Fruit fly (Drosophila melanogaster) whole organism, embryonic: ENCODE data around the gene RpL34b.
A peak's percentile ranks its signal among the peaks of the same experiment; 100 is the strongest.

ENCODE experiments used
- Antp ChIP-seq: fragments of 200-800 bp; sonication (Bioruptor generic); optimal IDR thresholded peaks from 3 replicates; lab custom pipeline; 2016; ENCODE audit warnings: missing biosample characterization, missing genetic modification characterization
- Atf-2 ChIP-seq: fragments of 200-800 bp; sonication (Bioruptor generic); optimal IDR thresholded peaks from 2 replicates; lab custom pipeline; 2016; ENCODE audit warnings: missing biosample characterization, missing genetic modification characterization
- CG10274 ChIP-seq: fragments of 200-800 bp; sonication (Bioruptor generic); optimal IDR thresholded peaks from 3 replicates; lab custom pipeline; 2017; ENCODE audit warnings: missing biosample characterization, mild to moderate bottlenecking, missing genetic modification characterization
- CG10543 ChIP-seq: fragments of 200-800 bp; sonication (Bioruptor generic); optimal IDR thresholded peaks from 3 replicates; lab custom pipeline; 2017; ENCODE audit warnings: missing biosample characterization, mild to moderate bottlenecking, missing genetic modification characterization, moderate library complexity
- CG10565 ChIP-seq: fragments of 200-800 bp; sonication (Bioruptor generic); optimal IDR thresholded peaks from 3 replicates; lab custom pipeline; 2016; ENCODE audit warnings: missing biosample characterization, mild to moderate bottlenecking, missing genetic modification characterization
- CG10654 ChIP-seq: fragments of 200-800 bp; sonication (Bioruptor generic); optimal IDR thresholded peaks from 2 replicates; lab custom pipeline; 2016; ENCODE audit warnings: missing biosample characterization, missing genetic modification characterization
- CG11093 ChIP-seq: fragments of 200-800 bp; sonication (Bioruptor generic); IDR thresholded peaks from 3 replicates; pipeline ENCODE4 v1.3.6; 2022; ENCODE audit warnings: missing biosample characterization, missing genetic modification characterization
- CG11398 ChIP-seq: fragments of 200-800 bp; sonication (Bioruptor generic); optimal IDR thresholded peaks from 2 replicates; lab custom pipeline; 2016; ENCODE audit warnings: missing biosample characterization, missing genetic modification characterization
- CG11504 ChIP-seq: fragments of 200-800 bp; sonication (Bioruptor generic); optimal IDR thresholded peaks from 3 replicates; lab custom pipeline; 2019; ENCODE audit warnings: missing biosample characterization, mild to moderate bottlenecking, missing genetic modification characterization, moderate library complexity
- CG11696 ChIP-seq: fragments of 200-800 bp; sonication (Bioruptor generic); IDR thresholded peaks from 2 replicates; pipeline ENCODE4 v1.3.6; 2022; ENCODE audit warnings: missing biosample characterization, missing genetic modification characterization
- CG11723 ChIP-seq: fragments of 200-800 bp; sonication (Bioruptor generic); optimal IDR thresholded peaks from 2 replicates; lab custom pipeline; 2017; ENCODE audit warnings: missing biosample characterization, mild to moderate bottlenecking, missing genetic modification characterization
- CG1647 ChIP-seq: fragments of 200-800 bp; sonication (Bioruptor generic); optimal IDR thresholded peaks from 3 replicates; lab custom pipeline; 2016; ENCODE audit warnings: missing biosample characterization, missing genetic modification characterization
- CG17385 ChIP-seq: fragments of 200-800 bp; sonication (Bioruptor generic); optimal IDR thresholded peaks from 3 replicates; lab custom pipeline; 2018; ENCODE audit warnings: missing biosample characterization, mild to moderate bottlenecking, missing genetic modification characterization
- CG1792 ChIP-seq: fragments of 200-800 bp; sonication (Bioruptor generic); optimal IDR thresholded peaks from 2 replicates; lab custom pipeline; 2016; ENCODE audit warnings: missing biosample characterization, missing genetic modification characterization
- CG30403 ChIP-seq: fragments of 200-800 bp; sonication (Bioruptor generic); optimal IDR thresholded peaks from 3 replicates; lab custom pipeline; 2016; ENCODE audit warnings: missing biosample characterization, missing genetic modification characterization
- CG33213 ChIP-seq: fragments of 200-800 bp; sonication (Bioruptor generic); optimal IDR thresholded peaks from 3 replicates; lab custom pipeline; 2016; ENCODE audit warnings: missing biosample characterization, missing genetic modification characterization
- CG34422 ChIP-seq: fragments of 200-800 bp; sonication (Bioruptor generic); IDR thresholded peaks from 3 replicates; pipeline ENCODE4 v1.3.6; 2022; ENCODE audit warnings: missing biosample characterization, missing genetic modification characterization
- CG4328 ChIP-seq: fragments of 200-800 bp; sonication (Bioruptor generic); optimal IDR thresholded peaks from 3 replicates; lab custom pipeline; 2017; ENCODE audit warnings: missing biosample characterization, missing genetic modification reagents, missing genetic modification characterization
- CG6765 ChIP-seq: fragments of 200-800 bp; sonication (Bioruptor generic); optimal IDR thresholded peaks from 3 replicates; lab custom pipeline; 2017; ENCODE audit warnings: missing biosample characterization, mild to moderate bottlenecking, missing genetic modification characterization
- CG7372 ChIP-seq: fragments of 200-800 bp; sonication (Bioruptor generic); IDR thresholded peaks from 2 replicates; pipeline ENCODE4 v1.3.6; 2022; ENCODE audit warnings: missing biosample characterization, missing genetic modification characterization
- CG9876 ChIP-seq: fragments of 200-800 bp; sonication (Bioruptor generic); optimal IDR thresholded peaks from 2 replicates; lab custom pipeline; 2016; ENCODE audit warnings: missing biosample characterization, missing genetic modification characterization
- CrebB ChIP-seq: fragments of 200-800 bp; sonication (Bioruptor generic); optimal IDR thresholded peaks from 3 replicates; lab custom pipeline; 2018; ENCODE audit warnings: missing biosample characterization, mild to moderate bottlenecking, missing genetic modification characterization
- HLH3B ChIP-seq: fragments of 200-800 bp; sonication (Bioruptor generic); IDR thresholded peaks from 2 replicates; pipeline ENCODE4 v1.3.6; 2022; ENCODE audit warnings: missing biosample characterization, missing genetic modification characterization
- Hey ChIP-seq: fragments of 200-800 bp; sonication (Bioruptor generic); optimal IDR thresholded peaks from 3 replicates; lab custom pipeline; 2018; ENCODE audit warnings: missing biosample characterization, mild to moderate bottlenecking, missing genetic modification characterization
- Neu2 ChIP-seq: fragments of 200-800 bp; sonication (Bioruptor generic); optimal IDR thresholded peaks from 3 replicates; lab custom pipeline; 2016; ENCODE audit warnings: missing biosample characterization, missing genetic modification characterization, borderline replicate concordance
- Oaz ChIP-seq: fragments of 200-800 bp; sonication (Bioruptor generic); IDR thresholded peaks from 2 replicates; pipeline ENCODE4 v1.3.6; 2022; ENCODE audit warnings: missing biosample characterization, missing genetic modification characterization
- Pdp1 ChIP-seq, 2 experiments: fragments of 200-800 bp; sonication (Bioruptor generic); optimal IDR thresholded peaks; 3 replicates each; lab custom pipeline; 2016; ENCODE audit warnings: missing biosample characterization in 2 of 2, missing genetic modification characterization in 2 of 2, mild to moderate bottlenecking in 1 of 2, moderate library complexity in 1 of 2
- Sox102F ChIP-seq: fragments of 200-800 bp; sonication (Bioruptor generic); optimal IDR thresholded peaks from 2 replicates; lab custom pipeline; 2018; ENCODE audit warnings: missing biosample characterization, mild to moderate bottlenecking, missing genetic modification characterization, moderate library complexity
- Taf1 ChIP-seq: fragments of 200-800 bp; sonication (Bioruptor generic); IDR thresholded peaks from 2 replicates; pipeline ENCODE4 v1.3.6; 2022; ENCODE audit warnings: missing biosample characterization, missing genetic modification characterization
- Trl ChIP-seq, 3 experiments: fragments of >200 bp in 2 of 3; fragments of 200-800 bp in 1 of 3; sonication (Bioruptor generic) in 1 of 3; optimal IDR thresholded peaks; 2 replicates in 1 of 3; 3 replicates in 2 of 3; lab custom pipeline; 2016 to 2017; ENCODE audit warnings: missing biosample characterization in 1 of 3, missing genetic modification characterization in 1 of 3
- Xbp1 ChIP-seq: fragments of 200-800 bp; sonication (Bioruptor generic); optimal IDR thresholded peaks from 3 replicates; lab custom pipeline; 2016; ENCODE audit warnings: missing biosample characterization, mild to moderate bottlenecking, missing genetic modification characterization
- Xrp1 ChIP-seq: fragments of 200-800 bp; sonication (Bioruptor generic); IDR thresholded peaks from 2 replicates; pipeline ENCODE4 v1.3.6; 2022; ENCODE audit warnings: missing biosample characterization, missing genetic modification characterization
- abd-A ChIP-seq: fragments of 200-800 bp; sonication (Bioruptor generic); optimal IDR thresholded peaks from 3 replicates; lab custom pipeline; 2019; ENCODE audit warnings: missing biosample characterization, mild to moderate bottlenecking, missing genetic modification characterization, moderate library complexity
- aop ChIP-seq: fragments of 200-800 bp; sonication (Bioruptor generic); IDR thresholded peaks from 2 replicates; pipeline ENCODE4 v1.3.6; 2022; ENCODE audit warnings: missing biosample characterization, missing genetic modification characterization
- bsh ChIP-seq, 2 experiments: fragments of 200-800 bp; sonication (Bioruptor generic); optimal IDR thresholded peaks; 2 replicates each; lab custom pipeline; 2017 to 2018; ENCODE audit warnings: mild to moderate bottlenecking in 2 of 2, missing biosample characterization in 2 of 2, missing genetic modification characterization in 2 of 2, moderate library complexity in 1 of 2
- da ChIP-seq: fragments of 200-800 bp; sonication (Bioruptor generic); optimal IDR thresholded peaks from 2 replicates; lab custom pipeline; 2016; ENCODE audit warnings: missing biosample characterization, missing genetic modification characterization
- disco-r ChIP-seq: fragments of 200-800 bp; sonication (Bioruptor generic); optimal IDR thresholded peaks from 2 replicates; lab custom pipeline; 2016; ENCODE audit warnings: missing biosample characterization, missing genetic modification characterization
- dmrt11E ChIP-seq: fragments of 200-800 bp; sonication (Bioruptor generic); optimal IDR thresholded peaks from 3 replicates; lab custom pipeline; 2018; ENCODE audit warnings: missing biosample characterization, mild to moderate bottlenecking, missing genetic modification characterization, moderate library complexity
- eve ChIP-seq, 2 experiments: fragments of >200 bp; optimal IDR thresholded peaks; 2 replicates each; lab custom pipeline; 2017; ENCODE audit warnings: missing biosample characterization in 2 of 2, missing genetic modification characterization in 2 of 2
- grn ChIP-seq: fragments of 200-800 bp; sonication (Bioruptor generic); optimal IDR thresholded peaks from 3 replicates; lab custom pipeline; 2017; ENCODE audit warnings: missing biosample characterization, missing genetic modification characterization
- ind ChIP-seq: fragments of 200-800 bp; sonication (Bioruptor generic); optimal IDR thresholded peaks from 3 replicates; lab custom pipeline; 2016; ENCODE audit warnings: missing biosample characterization, missing genetic modification characterization
- lab ChIP-seq: fragments of 200-800 bp; sonication (Bioruptor generic); optimal IDR thresholded peaks from 3 replicates; lab custom pipeline; 2017; ENCODE audit warnings: missing biosample characterization, missing genetic modification characterization, mild to moderate bottlenecking, moderate library complexity, missing genetic modification reagents
- rib ChIP-seq: fragments of 200-800 bp; sonication (Bioruptor generic); IDR thresholded peaks from 2 replicates; pipeline ENCODE4 v1.3.6; 2022; ENCODE audit warnings: missing biosample characterization, missing genetic modification characterization
- salm ChIP-seq: fragments of 200-800 bp; sonication (Bioruptor generic); optimal IDR thresholded peaks from 2 replicates; lab custom pipeline; 2018; ENCODE audit warnings: missing biosample characterization, mild to moderate bottlenecking, missing genetic modification characterization
- sens ChIP-seq: fragments of 200-800 bp; sonication (Bioruptor generic); peaks from one replicate; lab custom pipeline; 2016; ENCODE audit warnings: missing biosample characterization, missing genetic modification characterization
- so ChIP-seq: fragments of 200-800 bp; sonication (Bioruptor generic); IDR thresholded peaks from 3 replicates; pipeline ENCODE4 v1.3.6; 2022; ENCODE audit warnings: missing biosample characterization, missing genetic modification characterization
- tgo ChIP-seq: fragments of 200-800 bp; sonication (Bioruptor generic); IDR thresholded peaks from 3 replicates; pipeline ENCODE4 v1.3.6; 2022; ENCODE audit warnings: missing biosample characterization, missing genetic modification characterization
- toy ChIP-seq: fragments of 200-800 bp; sonication (Bioruptor generic); IDR thresholded peaks from 2 replicates; pipeline ENCODE4 v1.3.6; 2022; ENCODE audit warnings: missing biosample characterization, missing genetic modification characterization
- trh ChIP-seq: fragments of 200-800 bp; sonication (Bioruptor generic); optimal IDR thresholded peaks from 2 replicates; lab custom pipeline; 2016; ENCODE audit warnings: missing biosample characterization, missing genetic modification characterization

The RpL34b gene

dm6 chr3R:9351415-9352379 is 49.3 kb downstream of the RpL34b start (continued):
- TF ChIP-seq eve (GFP tag; optimal IDR thresholded peaks at IDR 0.05; lab: Kevin White, UChicago): no peak
- peak; percentile 6 for TF ChIP-seq CrebB (tag; lab: Kevin White, UChicago)
- TF ChIP-seq CG11093 (GFP tag; lab: Robert Waterston, UW): no peak
- TF ChIP-seq HLH3B (GFP tag; lab: Robert Waterston, UW): no peak
- TF ChIP-seq aop (GFP tag; lab: Robert Waterston, UW): no peak
- peak; percentile 65 for TF ChIP-seq CG11398 (GFP tag; lab: Kevin White, UChicago)
- TF ChIP-seq sens: peak; percentile 89
- peak; percentile 23 for TF ChIP-seq CG1647
- TF ChIP-seq toy (GFP tag; lab: Robert Waterston, UW): no peak
- TF ChIP-seq ind (GFP tag; lab: Kevin White, UChicago): peak; percentile 64
- TF ChIP-seq abd-A (tag; lab: Kevin White, UChicago): peak; percentile 90
- TF ChIP-seq CG10565 (GFP tag; lab: Kevin White, UChicago): no peak
- peak; percentile 47 for TF ChIP-seq CG10274 (GFP tag; lab: Kevin White, UChicago)
- peak; percentile 56 for TF ChIP-seq Atf-2
- TF ChIP-seq da (GFP tag; lab: Kevin White, UChicago): no peak
- no peak for TF ChIP-seq so (GFP tag; lab: Robert Waterston, UW)
- peak; percentile 24 for TF ChIP-seq CG9876 (GFP tag; lab: Kevin White, UChicago)
- TF ChIP-seq Trl (optimal IDR thresholded peaks at IDR 0.05; lab: Kevin White, UChicago): no peak
- TF ChIP-seq Trl (GFP tag; optimal IDR thresholded peaks at IDR 0.05; lab: Kevin White, UChicago): peak; percentile 8
- TF ChIP-seq salm (tag; lab: Kevin White, UChicago): no peak
- TF ChIP-seq Xbp1 (GFP tag; lab: Kevin White, UChicago): peak; percentile 71
- no peak for TF ChIP-seq dmrt11E
- peak; percentile 48 for TF ChIP-seq CG4328 (GFP tag; lab: Kevin White, UChicago)
- TF ChIP-seq grn: no peak
- peak; percentile 49 for TF ChIP-seq CG1792 (GFP tag; lab: Kevin White, UChicago)
- peak; percentile 14 for TF ChIP-seq CG10654 (GFP tag; lab: Kevin White, UChicago)
- TF ChIP-seq trh (GFP tag; lab: Kevin White, UChicago): no peak
- TF ChIP-seq Taf1 (GFP tag; lab: Robert Waterston, UW): no peak
- no peak for TF ChIP-seq CG33213
- TF ChIP-seq bsh (GFP tag; optimal IDR thresholded peaks at IDR 0.05; lab: Kevin White, UChicago): peak in 1 of 2 experiments; percentile 40
- peak; percentile 66 for TF ChIP-seq CG17385
- no peak for TF ChIP-seq CG11504 (tag; lab: Kevin White, UChicago)
- TF ChIP-seq CG34422 (GFP tag; lab: Robert Waterston, UW): no peak
- peak; percentile 29 for TF ChIP-seq disco-r (GFP tag; lab: Kevin White, UChicago)
- TF ChIP-seq lab (GFP tag; lab: Kevin White, UChicago): peak; percentile 88
- no peak for TF ChIP-seq Xrp1 (GFP tag; lab: Robert Waterston, UW)
- TF ChIP-seq CG11723 (GFP tag; lab: Kevin White, UChicago): no peak
- TF ChIP-seq Pdp1 (GFP tag; optimal IDR thresholded peaks at IDR 0.05; lab: Kevin White, UChicago): peak; percentile 43 to 73
- TF ChIP-seq CG7372 (GFP tag; lab: Robert Waterston, UW): no peak
- no peak for TF ChIP-seq Oaz
- TF ChIP-seq Antp (GFP tag; lab: Kevin White, UChicago): peak; percentile 1
- TF ChIP-seq Neu2 (GFP tag; lab: Kevin White, UChicago): no peak
- TF ChIP-seq CG30403 (GFP tag; lab: Kevin White, UChicago): peak; percentile 54
- TF ChIP-seq Sox102F (GFP tag; lab: Kevin White, UChicago): peak; percentile 66
- TF ChIP-seq CG6765 (GFP tag; lab: Kevin White, UChicago): peak; percentile 77
- no peak for TF ChIP-seq rib (GFP tag; lab: Robert Waterston, UW)
- no peak for TF ChIP-seq tgo (GFP tag; lab: Robert Waterston, UW)
- TF ChIP-seq Hey (tag; lab: Kevin White, UChicago): peak; percentile 52
- peak; percentile 91 for TF ChIP-seq CG10543 (GFP tag; lab: Kevin White, UChicago)
- TF ChIP-seq CG11696 (GFP tag; lab: Robert Waterston, UW): no peak
